Fruit fly (Drosophila melanogaster) whole organism, embryonic: Measurements from ENCODE around the gene CG15160.

Source experiments
- Antp ChIP-seq: fragments of 200-800 bp; sonication (Bioruptor generic); optimal IDR thresholded peaks from 3 replicates; lab custom pipeline; 2016; ENCODE audit warnings: missing biosample characterization, missing genetic modification characterization
- CG10209 ChIP-seq: fragments of 200-800 bp; sonication (Bioruptor generic); optimal IDR thresholded peaks from 3 replicates; lab custom pipeline; 2017; ENCODE audit warnings: missing biosample characterization, mild to moderate bottlenecking, missing genetic modification characterization, missing genetic modification reagents
- CG12071 ChIP-seq: fragments of 200-800 bp; sonication (Bioruptor generic); optimal IDR thresholded peaks from 3 replicates; lab custom pipeline; 2018; ENCODE audit warnings: missing biosample characterization, mild to moderate bottlenecking, missing genetic modification characterization
- CG14667 ChIP-seq: fragments of 200-800 bp; sonication (Bioruptor generic); IDR thresholded peaks from 2 replicates; pipeline ENCODE4 v1.3.6; 2022; ENCODE audit warnings: missing biosample characterization, missing genetic modification characterization
- CG14860 ChIP-seq: fragments of 200-800 bp; sonication (Bioruptor generic); IDR thresholded peaks from 3 replicates; pipeline ENCODE4 v1.3.6; 2022; ENCODE audit warnings: missing biosample characterization, missing genetic modification characterization; ENCODE audit not compliant: partially characterized antibody
- CG1529 ChIP-seq: fragments of 200-800 bp; sonication (Bioruptor generic); optimal IDR thresholded peaks from 3 replicates; lab custom pipeline; 2018; ENCODE audit warnings: missing biosample characterization, missing genetic modification characterization
- CG17829 ChIP-seq: fragments of 200-800 bp; optimal IDR thresholded peaks from 2 replicates; lab custom pipeline; 2019; ENCODE audit warnings: missing biosample characterization, mild to moderate bottlenecking, missing genetic modification characterization, moderate library complexity
- CG2202 ChIP-seq: fragments of 200-800 bp; sonication (Bioruptor generic); optimal IDR thresholded peaks from 2 replicates; lab custom pipeline; 2018; ENCODE audit warnings: missing biosample characterization, mild to moderate bottlenecking, missing genetic modification characterization
- CG42726 ChIP-seq: fragments of 200-800 bp; sonication (Bioruptor generic); IDR thresholded peaks from 2 replicates; pipeline ENCODE4 v1.3.6; 2022; ENCODE audit warnings: missing biosample characterization, missing genetic modification characterization; ENCODE audit not compliant: partially characterized antibody
- CG6654 ChIP-seq: fragments of 200-800 bp; sonication (Bioruptor generic); optimal IDR thresholded peaks from 2 replicates; lab custom pipeline; 2017; ENCODE audit warnings: missing biosample characterization, mild to moderate bottlenecking, missing genetic modification characterization
- CG7372 ChIP-seq: fragments of 200-800 bp; sonication (Bioruptor generic); IDR thresholded peaks from 2 replicates; pipeline ENCODE4 v1.3.6; 2022; ENCODE audit warnings: missing biosample characterization, missing genetic modification characterization
- CG8281 ChIP-seq: fragments of 200-800 bp; sonication (Bioruptor generic); optimal IDR thresholded peaks from 2 replicates; lab custom pipeline; 2018; ENCODE audit warnings: missing biosample characterization, mild to moderate bottlenecking, missing genetic modification characterization, moderate library complexity
- CG8359 ChIP-seq: fragments of 200-800 bp; sonication (Bioruptor generic); optimal IDR thresholded peaks from 2 replicates; lab custom pipeline; 2017; ENCODE audit warnings: missing biosample characterization, mild to moderate bottlenecking, missing genetic modification characterization, borderline replicate concordance
- CG8924 ChIP-seq: fragments of 200-800 bp; optimal IDR thresholded peaks from 3 replicates; lab custom pipeline; 2019; ENCODE audit warnings: missing biosample characterization, mild to moderate bottlenecking, missing genetic modification characterization, moderate library complexity
- CG9817 ChIP-seq: fragments of 200-800 bp; sonication (Bioruptor generic); optimal IDR thresholded peaks from 2 replicates; lab custom pipeline; 2018; ENCODE audit warnings: missing biosample characterization, mild to moderate bottlenecking, missing genetic modification characterization, moderate library complexity
- Ets65A ChIP-seq: fragments of 200-800 bp; sonication (Bioruptor generic); peaks from one replicate; lab custom pipeline; 2016; ENCODE audit warnings: missing biosample characterization, missing genetic modification characterization
- H2.0 ChIP-seq: fragments of 200-800 bp; sonication (Bioruptor generic); IDR thresholded peaks from 2 replicates; pipeline ENCODE4 v1.3.6; 2022; ENCODE audit warnings: missing biosample characterization, missing genetic modification characterization
- HHEX ChIP-seq: fragments of 200-800 bp; sonication (Bioruptor generic); optimal IDR thresholded peaks from 3 replicates; lab custom pipeline; 2017; ENCODE audit warnings: missing biosample characterization, mild to moderate bottlenecking, missing genetic modification characterization, missing genetic modification reagents
- HLH4C ChIP-seq: fragments of 200-800 bp; sonication (Bioruptor generic); IDR thresholded peaks from 3 replicates; pipeline ENCODE4 v1.3.6; 2022; ENCODE audit warnings: missing biosample characterization, missing genetic modification characterization; ENCODE audit not compliant: partially characterized antibody
- Meics ChIP-seq: fragments of 200-800 bp; sonication (Bioruptor generic); optimal IDR thresholded peaks from 2 replicates; lab custom pipeline; 2017; ENCODE audit warnings: missing biosample characterization, mild to moderate bottlenecking, missing genetic modification characterization
- Mrtf ChIP-seq: fragments of 200-800 bp; sonication (Bioruptor generic); IDR thresholded peaks from 3 replicates; pipeline ENCODE4 v1.3.6; 2022; ENCODE audit warnings: missing biosample characterization, missing genetic modification characterization
- Xrp1 ChIP-seq: fragments of 200-800 bp; sonication (Bioruptor generic); IDR thresholded peaks from 2 replicates; pipeline ENCODE4 v1.3.6; 2022; ENCODE audit warnings: missing biosample characterization, missing genetic modification characterization
- aop ChIP-seq: fragments of 200-800 bp; sonication (Bioruptor generic); IDR thresholded peaks from 2 replicates; pipeline ENCODE4 v1.3.6; 2022; ENCODE audit warnings: missing biosample characterization, missing genetic modification characterization
- ara ChIP-seq: fragments of 200-800 bp; sonication (Bioruptor generic); IDR thresholded peaks from 2 replicates; pipeline ENCODE4 v1.3.6; 2022; ENCODE audit warnings: missing biosample characterization, missing genetic modification characterization
- ase ChIP-seq: fragments of 200-800 bp; sonication (Bioruptor generic); IDR thresholded peaks from 3 replicates; pipeline ENCODE4 v1.3.6; 2022; ENCODE audit warnings: missing biosample characterization, missing genetic modification characterization
- cwo ChIP-seq: fragments of 200-800 bp; sonication (Bioruptor generic); optimal IDR thresholded peaks from 3 replicates; lab custom pipeline; 2017; ENCODE audit warnings: missing biosample characterization, missing genetic modification characterization, mild to moderate bottlenecking, moderate library complexity, missing genetic modification reagents
- dan ChIP-seq: fragments of 200-800 bp; sonication (Bioruptor generic); IDR thresholded peaks from 2 replicates; pipeline ENCODE4 v1.3.6; 2022; ENCODE audit warnings: missing biosample characterization, missing genetic modification characterization
- gcm ChIP-seq: fragments of 200-800 bp; sonication (Bioruptor generic); optimal IDR thresholded peaks from 2 replicates; lab custom pipeline; 2019; ENCODE audit warnings: missing biosample characterization, mild to moderate bottlenecking, missing genetic modification characterization, moderate library complexity
- gem ChIP-seq: fragments of 200-800 bp; sonication (Bioruptor generic); optimal IDR thresholded peaks from 2 replicates; lab custom pipeline; 2019; ENCODE audit warnings: missing biosample characterization, mild to moderate bottlenecking, missing genetic modification characterization, moderate library complexity
- her ChIP-seq: fragments of 200-800 bp; sonication (Bioruptor generic); optimal IDR thresholded peaks from 2 replicates; lab custom pipeline; 2016; ENCODE audit warnings: missing biosample characterization, missing genetic modification characterization
- hkb ChIP-seq, 2 experiments: fragments of 200-800 bp in 1 of 2; fragments of >200 bp in 1 of 2; sonication (Bioruptor generic) in 1 of 2; IDR thresholded peaks in 1 of 2; optimal IDR thresholded peaks in 1 of 2; 2 replicates each; pipeline versions ENCODE4 v1.3.6 to Lab custom; 2017 to 2022; ENCODE audit warnings: missing biosample characterization in 1 of 2, missing genetic modification characterization in 1 of 2
- lbe ChIP-seq: fragments of 200-800 bp; sonication (Bioruptor generic); optimal IDR thresholded peaks from 2 replicates; lab custom pipeline; 2016; ENCODE audit warnings: missing biosample characterization, mild to moderate bottlenecking, missing genetic modification characterization
- org-1 ChIP-seq: fragments of 200-800 bp; sonication (Bioruptor generic); optimal IDR thresholded peaks from 2 replicates; lab custom pipeline; 2017; ENCODE audit warnings: missing biosample characterization, missing genetic modification characterization
- p53 ChIP-seq: fragments of 200-800 bp; sonication (Bioruptor generic); optimal IDR thresholded peaks from 2 replicates; lab custom pipeline; 2016; ENCODE audit warnings: missing biosample characterization, missing genetic modification characterization
- pros ChIP-seq: fragments of 200-800 bp; sonication (Bioruptor generic); optimal IDR thresholded peaks from 3 replicates; lab custom pipeline; 2019; ENCODE audit warnings: missing biosample characterization, mild to moderate bottlenecking, missing genetic modification characterization, moderate library complexity
- sens-2 ChIP-seq: fragments of 200-800 bp; sonication (Bioruptor generic); IDR thresholded peaks from 2 replicates; pipeline ENCODE4 v1.3.6; 2022; ENCODE audit warnings: missing biosample characterization, missing genetic modification characterization
- sna ChIP-seq: fragments of 200-800 bp; sonication (Bioruptor generic); IDR thresholded peaks from 2 replicates; pipeline ENCODE4 v1.3.6; 2022; ENCODE audit warnings: missing biosample characterization, missing genetic modification characterization; ENCODE audit not compliant: partially characterized antibody
- sqz ChIP-seq: fragments of 200-800 bp; sonication (Bioruptor generic); optimal IDR thresholded peaks from 3 replicates; lab custom pipeline; 2018; ENCODE audit warnings: missing biosample characterization, mild to moderate bottlenecking, missing genetic modification characterization
- twi ChIP-seq: fragments of 200-800 bp; optimal IDR thresholded peaks from 2 replicates; lab custom pipeline; 2019; ENCODE audit warnings: missing biosample characterization, mild to moderate bottlenecking, missing genetic modification characterization, moderate library complexity
- vvl ChIP-seq: fragments of 200-800 bp; sonication (Bioruptor generic); IDR thresholded peaks from 2 replicates; pipeline ENCODE4 v1.3.6; 2022; ENCODE audit warnings: missing biosample characterization, missing genetic modification characterization
- z ChIP-seq: fragments of 200-800 bp; sonication (Bioruptor generic); IDR thresholded peaks from 3 replicates; pipeline ENCODE4 v1.3.6; 2022; ENCODE audit warnings: missing biosample characterization, missing genetic modification characterization

Gene CG15160

DNA sequence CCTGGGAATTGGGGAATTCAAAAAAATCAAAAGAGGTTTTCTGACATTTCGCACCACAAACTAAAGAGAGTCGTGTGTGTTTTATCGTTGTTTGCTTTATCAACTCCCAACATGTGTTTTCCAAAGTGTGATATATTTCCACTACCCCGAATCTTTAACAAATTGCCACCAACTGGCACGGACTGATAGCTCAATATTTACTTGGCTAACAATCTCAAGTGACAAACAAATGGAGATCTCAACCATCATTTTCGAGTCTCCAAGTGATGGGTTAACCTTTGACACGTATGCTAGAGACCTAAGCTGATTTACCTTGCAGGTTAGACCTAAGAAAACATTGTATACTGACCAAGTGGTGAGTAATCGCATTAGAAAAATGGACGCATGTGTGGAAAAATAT lies 34.8 kb downstream of the CG15160 start (continued):
- peak; percentile 9 for TF ChIP-seq CG8924
- TF ChIP-seq gcm (GFP tag; lab: Kevin White, UChicago) = peak; percentile 6
- 0 out of 2 replicates have a peak, but pooled peaks have one; percentile 4 for TF ChIP-seq vvl
- TF ChIP-seq pros (GFP tag; lab: Kevin White, UChicago) = peak; percentile 21
- TF ChIP-seq HLH4C (GFP tag; lab: Robert Waterston, UW) = no peak
- no peak for TF ChIP-seq CG42726 (GFP tag; lab: Robert Waterston, UW)
- no peak for TF ChIP-seq CG8281 (tag; lab: Kevin White, UChicago)
- TF ChIP-seq CG10209 = peak; percentile 27
- TF ChIP-seq CG17829 = no peak
- TF ChIP-seq lbe (GFP tag; lab: Kevin White, UChicago) = no peak
- TF ChIP-seq sna (GFP tag; lab: Robert Waterston, UW) = no peak
- TF ChIP-seq CG6654 (GFP tag; lab: Kevin White, UChicago) = no peak
- TF ChIP-seq gem (tag; lab: Kevin White, UChicago) = peak; percentile 28
- TF ChIP-seq CG12071 (GFP tag; lab: Kevin White, UChicago) = no peak
- TF ChIP-seq Ets65A = no peak
- no peak for TF ChIP-seq p53 (GFP tag; lab: Kevin White, UChicago)
- TF ChIP-seq CG14860 (GFP tag; lab: Robert Waterston, UW) = no peak
- no peak for TF ChIP-seq her (GFP tag; lab: Kevin White, UChicago)
- TF ChIP-seq z (GFP tag; lab: Robert Waterston, UW) = no peak
- peak; percentile 25 for TF ChIP-seq cwo (GFP tag; lab: Kevin White, UChicago)
- TF ChIP-seq aop (GFP tag; lab: Robert Waterston, UW) = no peak
- TF ChIP-seq twi (tag; lab: Kevin White, UChicago) = peak; percentile 82
- no peak for TF ChIP-seq CG9817 (tag; lab: Kevin White, UChicago)
- TF ChIP-seq Antp (GFP tag; lab: Kevin White, UChicago) = no peak
- no peak for TF ChIP-seq ase (GFP tag; lab: Robert Waterston, UW)
- no peak for TF ChIP-seq CG14667
- no peak for TF ChIP-seq CG7372 (GFP tag; lab: Robert Waterston, UW)
- TF ChIP-seq CG8359 (GFP tag; lab: Kevin White, UChicago) = peak; percentile 44
- no peak for TF ChIP-seq ara (GFP tag; lab: Robert Waterston, UW)
- no peak for TF ChIP-seq Mrtf
- TF ChIP-seq HHEX (GFP tag; lab: Kevin White, UChicago) = peak; percentile 9
- peak; percentile 16; the same call in 1 of the 2 replicates for TF ChIP-seq Xrp1 (GFP tag; lab: Robert Waterston, UW)
- TF ChIP-seq H2.0 (GFP tag; lab: Robert Waterston, UW) = no peak
- peak; percentile 38 for TF ChIP-seq sqz (GFP tag; lab: Kevin White, UChicago)
- peak; percentile 34 for TF ChIP-seq Meics
- peak; percentile 8; the same call in 1 of the 2 replicates for TF ChIP-seq sens-2 (GFP tag; lab: Robert Waterston, UW)
- TF ChIP-seq dan (GFP tag; lab: Robert Waterston, UW) = no peak
- TF ChIP-seq org-1 = peak; percentile 40
- peak; percentile 55 for TF ChIP-seq CG2202 (tag; lab: Kevin White, UChicago)
- TF ChIP-seq hkb (optimal IDR thresholded peaks at IDR 0.05; lab: Kevin White, UChicago) = no peak
- peak; percentile 34 for TF ChIP-seq hkb (GFP tag; IDR thresholded peaks at IDR 0.05; lab: Robert Waterston, UW)
- peak; percentile 12 for TF ChIP-seq CG1529 (GFP tag; lab: Kevin White, UChicago)
